Fruit fly (Drosophila melanogaster): ENCODE results near the gene Prosbeta7.

The Prosbeta7 gene

DNA sequence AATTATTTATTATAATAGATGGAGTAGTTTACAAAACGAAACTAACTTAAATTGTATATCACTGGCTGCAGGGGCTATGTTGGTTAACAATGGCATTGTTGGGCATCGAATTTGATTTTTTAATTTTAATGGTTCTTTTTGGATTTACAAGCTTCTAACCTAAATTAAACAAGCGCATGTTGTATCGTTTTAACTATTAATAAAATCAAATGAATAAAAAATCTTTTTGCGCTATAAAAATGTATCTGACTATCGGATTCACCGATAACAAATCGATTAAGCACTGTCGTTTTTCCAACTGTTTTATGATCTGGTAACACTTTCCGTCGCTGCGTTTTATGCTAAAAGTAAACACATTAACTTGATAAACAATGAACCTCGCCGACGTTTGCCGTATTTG is 16.6 kb upstream of the Prosbeta7 start, which contains the start of the genes hd and CG14667 (continued):
- TF ChIP-seq CG11695 (GFP tag; IDR thresholded peaks at IDR 0.05) (0 out of 3 replicates have a peak, but pooled peaks have one; percentile 8), CG16813 (GFP tag; IDR thresholded peaks at IDR 0.05; ENCODE audit: partially characterized antibody) (peak; percentile 64), HmgZ (tag; optimal IDR thresholded peaks at IDR 0.05) (peak; percentile 15), CG34224 (GFP tag; IDR thresholded peaks at IDR 0.05; ENCODE audit: partially characterized antibody) (peak; percentile 59; the same call in 2 of the 3 replicates), Bgb (GFP tag; IDR thresholded peaks at IDR 0.05; ENCODE audit: partially characterized antibody) (peak; percentile 32; the same call in 1 of the 2 replicates), tx (GFP tag; optimal IDR thresholded peaks at IDR 0.05) (no peak), CG9797 (GFP tag; optimal IDR thresholded peaks at IDR 0.05) (peak; percentile 53), Vsx1 (GFP tag; optimal IDR thresholded peaks at IDR 0.05) (no peak), CG3847 (GFP tag; IDR thresholded peaks at IDR 0.05) (peak; percentile 22; the same call in 1 of the 2 replicates), MBD-R2 (GFP tag; IDR thresholded peaks at IDR 0.05) (peak; percentile 53), row (GFP tag; IDR thresholded peaks at IDR 0.05) (0 out of 3 replicates have a peak, but pooled peaks have one; percentile 42), bcd (GFP tag; optimal IDR thresholded peaks at IDR 0.05) (peak; percentile 14), zen2 (GFP tag; IDR thresholded peaks at IDR 0.05; ENCODE audit: partially characterized antibody) (peak; percentile 17; the same call in 1 of the 3 replicates), D (optimal IDR thresholded peaks at IDR 0.05) (no peak), D (GFP tag; optimal IDR thresholded peaks at IDR 0.05) (no peak), vvl (GFP tag; IDR thresholded peaks at IDR 0.05) (0 out of 2 replicates have a peak, but pooled peaks have one; percentile 20), Dref (GFP tag; IDR thresholded peaks at IDR 0.05) (peak; percentile 80), CG14710 (tag; optimal IDR thresholded peaks at IDR 0.05) (peak; percentile 46), CG6791 (GFP tag; IDR thresholded peaks at IDR 0.05; ENCODE audit: partially characterized antibody) (0 out of 3 replicates have a peak, but pooled peaks have one; percentile 45), E2f2 (GFP tag; IDR thresholded peaks at IDR 0.05) (peak; percentile 70), Sin3A (optimal IDR thresholded peaks at IDR 0.05) (peak; percentile 33), CG12659 (GFP tag; optimal IDR thresholded peaks at IDR 0.05) (peak; percentile 43), CG17186 (GFP tag; optimal IDR thresholded peaks at IDR 0.05) (peak; percentile 69), CG12155 (GFP tag; optimal IDR thresholded peaks at IDR 0.05) (peak; percentile 17), CG10267 (tag; optimal IDR thresholded peaks at IDR 0.05) (peak; percentile 41), CG11560 (tag; IDR thresholded peaks at IDR 0.05) (peak; percentile 55; the same call in 1 of the 3 replicates), CHES-1-like (GFP tag; optimal IDR thresholded peaks at IDR 0.05) (peak; percentile 10), lilli (GFP tag; optimal IDR thresholded peaks at IDR 0.05) (peak; percentile 5), zfh1 (GFP tag; IDR thresholded peaks at IDR 0.05) (no peak), nerfin-2 (GFP tag; IDR thresholded peaks at IDR 0.05; ENCODE audit: partially characterized antibody) (peak; percentile 42; the same call in 1 of the 2 replicates), danr (GFP tag; IDR thresholded peaks at IDR 0.05) (no peak), CG15514 (GFP tag; optimal IDR thresholded peaks at IDR 0.05) (peak; percentile 66), trem (tag; optimal IDR thresholded peaks at IDR 0.05) (peak; percentile 64), Opbp (GFP tag; IDR thresholded peaks at IDR 0.05; ENCODE audit: partially characterized antibody) (0 out of 3 replicates have a peak, but pooled peaks have one; percentile 4)

DNA sequence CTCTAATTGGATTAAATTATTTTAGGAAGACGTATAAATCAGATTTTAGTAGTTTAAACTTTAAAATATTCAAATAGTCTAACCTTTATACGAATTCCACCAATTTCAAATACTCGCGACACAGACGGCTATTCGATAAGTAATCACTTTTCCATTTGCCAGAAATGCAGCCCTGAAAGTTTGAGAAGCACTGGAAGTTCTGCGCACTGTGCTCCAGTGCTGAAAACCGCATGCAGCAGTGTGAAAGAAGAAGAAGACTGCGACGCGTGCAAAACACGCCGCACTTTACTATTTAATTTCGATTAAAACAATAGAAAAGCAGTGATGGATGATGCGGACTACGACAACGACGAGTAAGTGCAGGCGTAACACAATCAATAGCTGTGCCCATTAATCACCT is 13.4 kb upstream of the Prosbeta7 start, which contains the start of gene Polr2F:
Gene Polr2F, plus strand, starts transcription at position 233 of the 400 bp plus-strand sequence.
- TF ChIP-seq Eip74EF (GFP tag; optimal IDR thresholded peaks at IDR 0.05) (no peak), CG1792 (GFP tag; optimal IDR thresholded peaks at IDR 0.05) (peak; percentile 85), org-1 (GFP tag; optimal IDR thresholded peaks at IDR 0.05) (no peak), Chrac-16 (GFP tag; optimal IDR thresholded peaks at IDR 0.05) (peak; percentile 87), CG14965 (GFP tag; optimal IDR thresholded peaks at IDR 0.05; ENCODE audit: borderline replicate concordance) (no peak), CG17612 (GFP tag; IDR thresholded peaks at IDR 0.05) (peak; percentile 59), H2.0 (GFP tag; IDR thresholded peaks at IDR 0.05) (peak; percentile 80), jigr1 (GFP tag; IDR thresholded peaks at IDR 0.05) (no peak), bowl (GFP tag; IDR thresholded peaks at IDR 0.05) (no peak), CG9817 (tag; optimal IDR thresholded peaks at IDR 0.05) (peak; percentile 88), Neu2 (GFP tag; optimal IDR thresholded peaks at IDR 0.05; ENCODE audit: borderline replicate concordance) (peak; percentile 20), aop (GFP tag; IDR thresholded peaks at IDR 0.05) (peak; percentile 77), CG10654 (GFP tag; optimal IDR thresholded peaks at IDR 0.05) (peak; percentile 86), CG10209 (GFP tag; optimal IDR thresholded peaks at IDR 0.05) (peak; percentile 76), CG4617 (GFP tag; optimal IDR thresholded peaks at IDR 0.05; ENCODE audit: borderline replicate concordance) (peak; percentile 98), Med (GFP tag) (peak; percentile 99), hkb (optimal IDR thresholded peaks at IDR 0.05) (no peak), hkb (GFP tag; IDR thresholded peaks at IDR 0.05) (peak; percentile 73)
